Worm (Caenorhabditis elegans): ENCODE data around the gene tomm-70.

DNA sequence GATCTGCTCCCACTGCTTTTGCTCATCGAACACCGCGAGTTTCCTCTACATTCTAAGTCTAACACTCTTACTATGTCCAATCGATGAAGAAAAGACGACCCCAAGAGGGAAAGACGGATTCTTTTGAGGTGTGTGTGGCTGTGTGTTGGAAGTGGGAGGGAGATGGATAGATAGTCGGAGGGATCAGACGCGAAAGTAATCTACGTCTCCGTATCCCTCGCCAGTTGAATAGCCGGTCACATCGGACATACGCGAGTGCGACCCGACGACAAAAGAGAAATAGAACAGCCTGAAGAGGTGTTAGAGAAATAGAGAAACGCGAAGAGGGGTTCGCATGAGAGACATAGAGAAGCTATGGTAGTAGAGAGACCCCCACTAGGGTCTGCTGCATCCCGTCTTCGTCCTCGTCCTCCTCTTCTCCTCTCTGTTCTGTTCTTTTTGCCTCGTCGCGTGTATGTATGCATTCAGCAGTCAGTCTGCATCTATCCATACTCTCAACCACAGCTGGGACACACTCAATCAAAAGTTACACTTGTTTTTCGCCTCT is 41.1 kb upstream of the tomm-70 start:
- no peak for TF ChIP-seq mab-5 (tag; optimal IDR thresholded peaks at IDR 0.05)
- peak; percentile 95 for TF ChIP-seq unc-62 (GFP tag; optimal IDR thresholded peaks at IDR 0.05)
- TF ChIP-seq nhr-237 (tag; optimal IDR thresholded peaks at IDR 0.05) = peak; percentile 65
- TF ChIP-seq unc-39 (tag; optimal IDR thresholded peaks at IDR 0.05) = no peak
- TF ChIP-seq pha-4 (tag; optimal IDR thresholded peaks at IDR 0.05) = peak; percentile 90
- TF ChIP-seq ceh-39 (tag; optimal IDR thresholded peaks at IDR 0.05) = peak; percentile 88
- no peak for TF ChIP-seq nhr-12 (tag; optimal IDR thresholded peaks at IDR 0.05)
- TF ChIP-seq mep-1 (tag; optimal IDR thresholded peaks at IDR 0.05) = peak; percentile 74

Measured in whole organism, mixed stage, embryonic.